Worm (Caenorhabditis elegans) whole organism, midembryonic: ENCODE measurements around the gene F26F2.10.

Experiments
- cog-1 ChIP-seq: sonication (generic microtip); optimal IDR thresholded peaks from 2 replicates; lab custom pipeline; 2016; ENCODE audit warnings: missing genetic modification characterization, missing compliant biosample characterization
- flt-1 ChIP-seq: fragments of 200-800 bp; sonication (Bioruptor generic); IDR thresholded peaks from 2 replicates; pipeline ENCODE4 v1.3.6; 2022; ENCODE audit warnings: missing genetic modification characterization, missing compliant biosample characterization
- med-1 ChIP-seq: sonication (generic microtip); optimal IDR thresholded peaks from 2 replicates; lab custom pipeline; 2017; ENCODE audit warnings: missing genetic modification characterization, mild to moderate bottlenecking, missing compliant biosample characterization, antibody characterized with exemption, missing genetic modification reagents; ENCODE audit not compliant: insufficient read depth
- ref-1 ChIP-seq: fragments of 200-800 bp; sonication (Bioruptor generic); conservative IDR thresholded peaks from 2 replicates; pipeline ENCODE4 v1.3.6; 2022; ENCODE audit warnings: missing genetic modification reagents, missing genetic modification characterization, missing compliant biosample characterization
- tab-1 ChIP-seq: fragments of 200-800 bp; sonication (Bioruptor generic); IDR thresholded peaks from 2 replicates; pipeline ENCODE4 v1.3.6; 2022; ENCODE audit warnings: missing genetic modification characterization, missing compliant biosample characterization
- ztf-29 ChIP-seq: fragments of 200-800 bp; sonication (Bioruptor generic); IDR thresholded peaks from 2 replicates; pipeline ENCODE4 v1.3.6; 2022; ENCODE audit warnings: missing genetic modification reagents, missing genetic modification characterization, missing compliant biosample characterization

DNA sequence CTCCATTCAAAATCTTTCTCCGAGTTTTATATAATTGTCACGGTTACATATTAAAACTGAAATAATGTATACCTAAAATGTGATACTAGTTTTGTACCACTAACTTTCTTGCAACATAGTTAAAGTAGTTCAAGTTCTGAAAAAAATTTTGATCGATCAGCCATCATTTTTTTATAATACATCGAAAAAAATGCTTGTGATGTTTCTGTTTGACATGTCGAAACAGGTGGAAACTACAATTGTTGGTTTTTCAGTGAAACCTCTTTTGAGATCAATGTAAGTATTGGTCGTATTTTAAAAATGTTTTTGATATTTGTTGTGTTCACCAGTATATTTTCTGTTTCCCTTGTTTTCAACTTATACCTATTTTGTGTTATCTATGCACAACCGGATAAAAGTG, 44.6 kb upstream of the F26F2.10 start, which contains the start of gene srxa-14:
- TF ChIP-seq ref-1 (GFP tag; lab: Robert Waterston, UW) (no peak), flt-1 (GFP tag; lab: Robert Waterston, UW) (no peak), ztf-29 (GFP tag; lab: Robert Waterston, UW) (no peak), cog-1 (tag; lab: Kevin White, UChicago) (no peak), med-1 (no peak), tab-1 (GFP tag; lab: Robert Waterston, UW) (no peak)
